Worm (Caenorhabditis elegans): ENCODE measurements around the gene F31F4.11.

The F31F4.11 gene

ce11 chrV:655823-656222 lies 8.4 kb downstream of the F31F4.11 start, which contains the start of gene srh-245:
TSS of gene srh-245 (minus strand) at chrV:655923.
- TF ChIP-seq hmbx-1 (tag; optimal IDR thresholded peaks at IDR 0.05) (no peak), F13C5.2 (tag; optimal IDR thresholded peaks at IDR 0.05) (no peak), scrt-1 (GFP tag; IDR thresholded peaks at IDR 0.05) (no peak), ceh-13 (GFP tag; optimal IDR thresholded peaks at IDR 0.05) (no peak), hnd-1 (tag; optimal IDR thresholded peaks at IDR 0.05) (no peak), tbx-11 (GFP tag; IDR thresholded peaks at IDR 0.05) (no peak), ama-1 (optimal IDR thresholded peaks at IDR 0.05) (no peak), ceh-36 (tag; optimal IDR thresholded peaks at IDR 0.05) (no peak)

DNA sequence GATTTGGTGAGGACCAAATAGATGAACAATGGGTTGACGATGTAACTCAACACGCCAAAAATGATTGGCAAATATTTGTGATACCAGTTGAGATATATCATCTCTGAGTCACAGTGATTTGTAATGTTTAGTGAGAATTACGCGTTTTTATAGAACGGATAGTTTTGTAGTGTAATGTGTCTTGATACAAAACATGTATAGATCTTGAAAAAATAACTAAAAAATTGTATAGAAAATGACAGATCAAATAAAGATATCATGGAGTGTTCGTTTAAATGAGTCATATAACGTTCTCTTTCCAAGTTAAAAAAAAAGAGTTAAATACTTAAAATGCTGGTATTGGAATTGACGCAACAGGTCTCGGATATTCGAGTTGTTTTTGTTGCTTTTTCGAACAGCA lies 9.8 kb downstream of the F31F4.11 start, which contains the start of gene srj-6:
Gene srj-6, minus strand, starts transcription at position 101 of the 400 bp plus-strand sequence.
- TF ChIP-seq scrt-1 (GFP tag; IDR thresholded peaks at IDR 0.05) (no peak), flt-1 (GFP tag; IDR thresholded peaks at IDR 0.05) (no peak), B0310.2 (tag; optimal IDR thresholded peaks at IDR 0.05) (no peak), F13C5.2 (tag; optimal IDR thresholded peaks at IDR 0.05) (no peak), hnd-1 (tag; optimal IDR thresholded peaks at IDR 0.05) (no peak), tbx-11 (GFP tag; IDR thresholded peaks at IDR 0.05) (no peak), tbx-37 (GFP tag; conservative IDR thresholded peaks at IDR 0.05) (no peak), ama-1 (optimal IDR thresholded peaks at IDR 0.05) (no peak), ets-7 (tag; optimal IDR thresholded peaks at IDR 0.05) (no peak), aly-1 (tag; optimal IDR thresholded peaks at IDR 0.05) (no peak), pes-1 (GFP tag; IDR thresholded peaks at IDR 0.05) (no peak), hmg-4 (GFP tag; optimal IDR thresholded peaks at IDR 0.05) (no peak)

DNA sequence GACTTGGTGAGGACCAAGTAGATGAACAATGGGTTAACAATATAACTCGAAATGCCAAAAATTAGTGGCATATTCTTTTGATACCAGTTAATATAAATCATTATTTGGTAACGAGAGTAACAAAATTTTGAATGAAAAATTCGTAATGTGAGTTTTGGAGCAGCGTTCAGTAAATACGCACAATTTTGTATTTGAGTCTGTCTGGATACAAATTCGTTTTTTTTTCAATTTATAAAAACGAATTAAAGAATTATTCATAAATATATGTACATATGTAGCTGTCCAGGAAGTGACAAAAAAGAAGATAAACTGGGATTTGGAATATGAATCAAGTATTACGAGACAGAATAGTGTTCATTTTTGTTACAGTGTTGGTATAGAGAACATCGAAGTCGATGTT lies 11.3 kb downstream of the F31F4.11 start, which contains the start of gene srj-5:
Gene srj-5, minus strand, starts transcription at position 101 of the 400 bp plus-strand sequence.
- no peak for TF ChIP-seq hnd-1 (tag; optimal IDR thresholded peaks at IDR 0.05)
- TF ChIP-seq ama-1 (optimal IDR thresholded peaks at IDR 0.05): no peak
- no peak for TF ChIP-seq sea-1 (GFP tag; conservative IDR thresholded peaks at IDR 0.05)
- TF ChIP-seq tbx-11 (GFP tag; IDR thresholded peaks at IDR 0.05): no peak
- TF ChIP-seq hmbx-1 (tag; optimal IDR thresholded peaks at IDR 0.05): no peak
- no peak for TF ChIP-seq F13C5.2 (tag; optimal IDR thresholded peaks at IDR 0.05)
- no peak for TF ChIP-seq aly-1 (tag; optimal IDR thresholded peaks at IDR 0.05)
- TF ChIP-seq tbx-37 (GFP tag; conservative IDR thresholded peaks at IDR 0.05): no peak
- TF ChIP-seq B0310.2 (tag; optimal IDR thresholded peaks at IDR 0.05): no peak
- no peak for TF ChIP-seq pes-1 (GFP tag; IDR thresholded peaks at IDR 0.05)
- no peak for TF ChIP-seq flt-1 (GFP tag; IDR thresholded peaks at IDR 0.05)
- no peak for TF ChIP-seq hmg-4 (GFP tag; optimal IDR thresholded peaks at IDR 0.05)
- no peak for TF ChIP-seq ets-7 (tag; optimal IDR thresholded peaks at IDR 0.05)
- TF ChIP-seq ceh-13 (GFP tag; optimal IDR thresholded peaks at IDR 0.05): no peak
- TF ChIP-seq tra-4 (tag; optimal IDR thresholded peaks at IDR 0.05): no peak
- TF ChIP-seq ceh-36 (tag; optimal IDR thresholded peaks at IDR 0.05): no peak
- no peak for TF ChIP-seq scrt-1 (GFP tag; IDR thresholded peaks at IDR 0.05)

- TF ChIP-seq pes-1 (GFP tag; IDR thresholded peaks at IDR 0.05): no peak
- no peak for TF ChIP-seq aly-1 (tag; optimal IDR thresholded peaks at IDR 0.05)
- TF ChIP-seq F13C5.2 (tag; optimal IDR thresholded peaks at IDR 0.05): no peak
- no peak for TF ChIP-seq ets-7 (tag; optimal IDR thresholded peaks at IDR 0.05)
- TF ChIP-seq tbx-11 (GFP tag; IDR thresholded peaks at IDR 0.05): no peak
- no peak for TF ChIP-seq hmg-4 (GFP tag; optimal IDR thresholded peaks at IDR 0.05)
- no peak for TF ChIP-seq hnd-1 (tag; optimal IDR thresholded peaks at IDR 0.05)
- no peak for TF ChIP-seq tra-4 (tag; optimal IDR thresholded peaks at IDR 0.05)
- TF ChIP-seq ceh-36 (tag; optimal IDR thresholded peaks at IDR 0.05): no peak
- TF ChIP-seq tbx-37 (GFP tag; conservative IDR thresholded peaks at IDR 0.05): no peak
- no peak for TF ChIP-seq scrt-1 (GFP tag; IDR thresholded peaks at IDR 0.05)
- no peak for TF ChIP-seq ama-1 (optimal IDR thresholded peaks at IDR 0.05)
- no peak for TF ChIP-seq B0310.2 (tag; optimal IDR thresholded peaks at IDR 0.05)
- no peak for TF ChIP-seq sea-1 (GFP tag; conservative IDR thresholded peaks at IDR 0.05)
- no peak for TF ChIP-seq ceh-13 (GFP tag; optimal IDR thresholded peaks at IDR 0.05)
- TF ChIP-seq hmbx-1 (tag; optimal IDR thresholded peaks at IDR 0.05): no peak
- no peak for TF ChIP-seq flt-1 (GFP tag; IDR thresholded peaks at IDR 0.05)
These were observed 17.3 kb downstream of the F31F4.11 start, which contains the start of gene ugt-42 for ce11 chrV:646888-647287. TSS of gene ugt-42 (plus strand) at chrV:647188.

ce11 chrV:646129-646528 lies 18.1 kb downstream of the F31F4.11 start, which contains the start of gene F48G7.12:
TSS of gene F48G7.12 (minus strand) at chrV:646229.
- TF ChIP-seq ceh-36 (tag; optimal IDR thresholded peaks at IDR 0.05): no peak
- no peak for TF ChIP-seq hnd-1 (tag; optimal IDR thresholded peaks at IDR 0.05)
- no peak for TF ChIP-seq hmbx-1 (tag; optimal IDR thresholded peaks at IDR 0.05)
- TF ChIP-seq ceh-13 (GFP tag; optimal IDR thresholded peaks at IDR 0.05): no peak
- no peak for TF ChIP-seq aly-1 (tag; optimal IDR thresholded peaks at IDR 0.05)
- no peak for TF ChIP-seq pes-1 (GFP tag; IDR thresholded peaks at IDR 0.05)
- TF ChIP-seq tra-4 (tag; optimal IDR thresholded peaks at IDR 0.05): no peak
- TF ChIP-seq flt-1 (GFP tag; IDR thresholded peaks at IDR 0.05): no peak
- TF ChIP-seq sea-1 (GFP tag; conservative IDR thresholded peaks at IDR 0.05): no peak
- no peak for TF ChIP-seq scrt-1 (GFP tag; IDR thresholded peaks at IDR 0.05)
- no peak for TF ChIP-seq ets-7 (tag; optimal IDR thresholded peaks at IDR 0.05)
- no peak for TF ChIP-seq tbx-37 (GFP tag; conservative IDR thresholded peaks at IDR 0.05)
- TF ChIP-seq hmg-4 (GFP tag; optimal IDR thresholded peaks at IDR 0.05): no peak
- TF ChIP-seq B0310.2 (tag; optimal IDR thresholded peaks at IDR 0.05): no peak
- TF ChIP-seq tbx-11 (GFP tag; IDR thresholded peaks at IDR 0.05): no peak
- no peak for TF ChIP-seq F13C5.2 (tag; optimal IDR thresholded peaks at IDR 0.05)
- no peak for TF ChIP-seq ama-1 (optimal IDR thresholded peaks at IDR 0.05)

DNA sequence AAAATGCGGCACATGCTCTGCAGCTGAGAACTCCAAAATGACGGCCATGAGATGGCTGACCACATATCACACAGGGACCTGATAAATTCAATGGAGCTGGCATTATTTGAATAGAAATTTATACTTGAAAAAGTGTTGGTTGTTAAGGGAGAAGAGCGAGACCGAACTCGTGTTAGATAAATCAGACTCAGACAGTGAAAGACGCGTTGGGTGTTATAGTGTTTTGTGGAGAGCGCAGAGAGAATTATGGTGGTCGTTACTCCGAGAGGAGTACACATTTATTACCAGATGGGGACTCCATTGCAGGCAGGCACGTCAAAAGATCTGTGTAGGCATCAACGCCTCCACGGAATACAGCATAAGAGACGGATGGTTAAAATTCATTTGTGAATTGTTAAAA lies 21.5 kb downstream of the F31F4.11 start, which contains the start of gene nhr-190:
Gene nhr-190, minus strand, starts transcription at position 175 of the 400 bp plus-strand sequence.
- TF ChIP-seq sea-1 (GFP tag; conservative IDR thresholded peaks at IDR 0.05) (no peak), F13C5.2 (tag; optimal IDR thresholded peaks at IDR 0.05) (no peak), aly-1 (tag; optimal IDR thresholded peaks at IDR 0.05) (no peak), ceh-13 (GFP tag; optimal IDR thresholded peaks at IDR 0.05) (no peak), pes-1 (GFP tag; IDR thresholded peaks at IDR 0.05) (no peak), ama-1 (optimal IDR thresholded peaks at IDR 0.05) (no peak)

- TF ChIP-seq tbx-11 (GFP tag; IDR thresholded peaks at IDR 0.05): no peak
- no peak for TF ChIP-seq scrt-1 (GFP tag; IDR thresholded peaks at IDR 0.05)
- no peak for TF ChIP-seq ets-7 (tag; optimal IDR thresholded peaks at IDR 0.05)
- TF ChIP-seq flt-1 (GFP tag; IDR thresholded peaks at IDR 0.05): no peak
- no peak for TF ChIP-seq sea-1 (GFP tag; conservative IDR thresholded peaks at IDR 0.05)
- TF ChIP-seq aly-1 (tag; optimal IDR thresholded peaks at IDR 0.05): no peak
- no peak for TF ChIP-seq hnd-1 (tag; optimal IDR thresholded peaks at IDR 0.05)
- TF ChIP-seq hmbx-1 (tag; optimal IDR thresholded peaks at IDR 0.05): no peak
- TF ChIP-seq ama-1 (optimal IDR thresholded peaks at IDR 0.05): no peak
- no peak for TF ChIP-seq F13C5.2 (tag; optimal IDR thresholded peaks at IDR 0.05)
- no peak for TF ChIP-seq pes-1 (GFP tag; IDR thresholded peaks at IDR 0.05)
- no peak for TF ChIP-seq hmg-4 (GFP tag; optimal IDR thresholded peaks at IDR 0.05)
- no peak for TF ChIP-seq ceh-13 (GFP tag; optimal IDR thresholded peaks at IDR 0.05)
- no peak for TF ChIP-seq ceh-36 (tag; optimal IDR thresholded peaks at IDR 0.05)
These were observed 25.9 kb downstream of the F31F4.11 start, which contains the start of gene srj-37 for ce11 chrV:638328-638727. TSS of gene srj-37 (plus strand) at chrV:638628.
